Fruit fly (Drosophila melanogaster): ENCODE data around the gene CG5167.

dm6 chr3R:12435948-12436347 is 29.6 kb downstream of the CG5167 start, which contains the start of gene Desat2:
- TF ChIP-seq ss (GFP tag; optimal IDR thresholded peaks at IDR 0.05): no peak
- TF ChIP-seq fkh (GFP tag; optimal IDR thresholded peaks at IDR 0.05): no peak
- TF ChIP-seq CG9139 (GFP tag; optimal IDR thresholded peaks at IDR 0.05): no peak
- no peak for TF ChIP-seq esn (GFP tag; optimal IDR thresholded peaks at IDR 0.05)
- no peak for TF ChIP-seq dsx (GFP tag; optimal IDR thresholded peaks at IDR 0.05; ENCODE audit: poor library complexity, severe bottlenecking)
- no peak for TF ChIP-seq CG8319 (GFP tag; optimal IDR thresholded peaks at IDR 0.05)
- TF ChIP-seq achi (GFP tag; optimal IDR thresholded peaks at IDR 0.05): no peak
- TF ChIP-seq CG6792 (GFP tag; optimal IDR thresholded peaks at IDR 0.05): no peak
- no peak for TF ChIP-seq Eip93F (GFP tag; optimal IDR thresholded peaks at IDR 0.05)
- no peak for TF ChIP-seq Ets96B (tag; optimal IDR thresholded peaks at IDR 0.05)
- TF ChIP-seq fd85E (GFP tag; optimal IDR thresholded peaks at IDR 0.05): no peak
